Worm (Caenorhabditis elegans) whole organism, midembryonic: ENCODE results near the gene hpk-1.

Experiments used
- T22C8.4 ChIP-seq: fragments of 200-800 bp; sonication (Bioruptor generic); IDR thresholded peaks from 2 replicates; pipeline ENCODE4 v1.3.6; 2022; ENCODE audit warnings: missing genetic modification characterization, missing compliant biosample characterization
- cog-1 ChIP-seq: sonication (generic microtip); optimal IDR thresholded peaks from 2 replicates; lab custom pipeline; 2016; ENCODE audit warnings: missing genetic modification characterization, missing compliant biosample characterization
- flt-1 ChIP-seq: fragments of 200-800 bp; sonication (Bioruptor generic); IDR thresholded peaks from 2 replicates; pipeline ENCODE4 v1.3.6; 2022; ENCODE audit warnings: missing genetic modification characterization, missing compliant biosample characterization
- klf-2 ChIP-seq: fragments of 200-800 bp; sonication (Bioruptor generic); conservative IDR thresholded peaks from 2 replicates; pipeline ENCODE4 v1.3.6; 2022; ENCODE audit warnings: missing genetic modification reagents, missing genetic modification characterization, missing compliant biosample characterization
- med-1 ChIP-seq: sonication (generic microtip); optimal IDR thresholded peaks from 2 replicates; lab custom pipeline; 2017; ENCODE audit warnings: missing genetic modification characterization, mild to moderate bottlenecking, missing compliant biosample characterization, antibody characterized with exemption, missing genetic modification reagents; ENCODE audit not compliant: insufficient read depth
- ref-1 ChIP-seq: fragments of 200-800 bp; sonication (Bioruptor generic); conservative IDR thresholded peaks from 2 replicates; pipeline ENCODE4 v1.3.6; 2022; ENCODE audit warnings: missing genetic modification reagents, missing genetic modification characterization, missing compliant biosample characterization
- tab-1 ChIP-seq: fragments of 200-800 bp; sonication (Bioruptor generic); IDR thresholded peaks from 2 replicates; pipeline ENCODE4 v1.3.6; 2022; ENCODE audit warnings: missing genetic modification characterization, missing compliant biosample characterization
- ztf-23 ChIP-seq: fragments of 200-800 bp; sonication (Bioruptor generic); IDR thresholded peaks from 2 replicates; pipeline ENCODE4 v1.3.6; 2022; ENCODE audit warnings: missing genetic modification reagents, missing genetic modification characterization, missing compliant biosample characterization
- ztf-29 ChIP-seq: fragments of 200-800 bp; sonication (Bioruptor generic); IDR thresholded peaks from 2 replicates; pipeline ENCODE4 v1.3.6; 2022; ENCODE audit warnings: missing genetic modification reagents, missing genetic modification characterization, missing compliant biosample characterization

DNA sequence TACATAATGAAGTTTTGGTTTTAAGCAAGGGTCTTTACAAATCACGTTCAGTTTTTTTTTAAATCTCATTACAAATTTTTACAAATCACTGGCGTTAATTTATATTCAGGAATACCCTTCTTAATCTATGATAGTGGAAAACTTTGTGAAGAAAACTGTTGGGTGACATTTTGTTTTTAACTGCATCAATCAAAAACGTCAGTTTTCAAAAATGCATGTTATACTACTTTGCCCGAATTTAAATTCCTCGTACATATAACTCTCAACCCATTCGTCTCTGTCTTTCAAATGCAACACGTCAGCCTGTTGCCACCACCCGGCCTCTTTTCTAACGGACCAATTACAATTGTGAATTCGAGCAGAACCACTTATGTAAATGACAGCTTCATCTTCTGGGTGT, 31.9 kb upstream of the hpk-1 start, which contains the start of gene hlh-13:
- no peak for TF ChIP-seq klf-2 (GFP tag; lab: Robert Waterston, UW)
- TF ChIP-seq ref-1 (GFP tag; lab: Robert Waterston, UW), result no peak
- TF ChIP-seq tab-1 (GFP tag; lab: Robert Waterston, UW), result no peak
- no peak for TF ChIP-seq ztf-29 (GFP tag; lab: Robert Waterston, UW)
- no peak for TF ChIP-seq flt-1 (GFP tag; lab: Robert Waterston, UW)
- no peak for TF ChIP-seq cog-1 (tag; lab: Kevin White, UChicago)
- no peak for TF ChIP-seq T22C8.4
- TF ChIP-seq ztf-23 (GFP tag; lab: Robert Waterston, UW), result no peak
- no peak for TF ChIP-seq med-1 (GFP tag; lab: Kevin White, UChicago)
